Worm (Caenorhabditis elegans) whole organism, young adult: ENCODE measurements around the gene stg-1.

ENCODE experiments used
- B0019.2 ChIP-seq: fragments of 200-800 bp; sonication (Bioruptor generic); conservative IDR thresholded peaks from 2 replicates; pipeline ENCODE4 v1.3.6; 2022; ENCODE audit warnings: missing genetic modification reagents, missing genetic modification characterization, missing compliant biosample characterization
- D2030.7 ChIP-seq: fragments of 200-800 bp; sonication (Bioruptor generic); IDR thresholded peaks from 2 replicates; pipeline ENCODE4 v1.3.6; 2022; ENCODE audit warnings: missing genetic modification reagents, missing genetic modification characterization, missing compliant biosample characterization
- Y53F4B.3 ChIP-seq: fragments of 200-800 bp; sonication (Bioruptor generic); IDR thresholded peaks from 2 replicates; pipeline ENCODE4 v1.3.6; 2022; ENCODE audit warnings: missing genetic modification reagents, missing genetic modification characterization, missing compliant biosample characterization
- akir-1 ChIP-seq: fragments of 200-800 bp; sonication (Bioruptor generic); optimal IDR thresholded peaks from 2 replicates; lab custom pipeline; 2018; ENCODE audit warnings: mild to moderate bottlenecking, missing genetic modification characterization, moderate library complexity, missing compliant biosample characterization
- ama-1 ChIP-seq, 3 experiments: fragments of 150-350 bp in 1 of 3; sonication (generic microtip) in 2 of 3; optimal IDR thresholded peaks; 2 replicates each; lab custom pipeline; 2014 to 2018; ENCODE audit warnings: missing biosample characterization in 2 of 3, missing genetic modification characterization in 2 of 3, missing genetic modification reagents in 2 of 3
- aptf-2 ChIP-seq: fragments of 200-800 bp; sonication (Bioruptor generic); conservative IDR thresholded peaks from 2 replicates; pipeline ENCODE4 v1.3.6; 2022; ENCODE audit warnings: missing genetic modification reagents, missing genetic modification characterization, missing compliant biosample characterization
- athp-1 ChIP-seq: sonication (generic microtip); optimal IDR thresholded peaks from 2 replicates; lab custom pipeline; 2017; ENCODE audit warnings: mild to moderate bottlenecking, missing genetic modification characterization, missing compliant biosample characterization
- bed-2 ChIP-seq: fragments of 200-800 bp; sonication (Bioruptor generic); IDR thresholded peaks from 2 replicates; pipeline ENCODE4 v1.3.6; 2022; ENCODE audit warnings: missing genetic modification reagents, missing genetic modification characterization, missing compliant biosample characterization
- cebp-1 ChIP-seq, 2 experiments: fragments of 200-800 bp in 1 of 2; sonication (Bioruptor generic) in 1 of 2; sonication (generic microtip) in 1 of 2; IDR thresholded peaks in 1 of 2; optimal IDR thresholded peaks in 1 of 2; 2 replicates each; pipeline versions ENCODE4 v1.3.6 to Lab custom; 2017 to 2022; ENCODE audit warnings: missing compliant biosample characterization in 2 of 2, missing genetic modification characterization in 2 of 2, mild to moderate bottlenecking in 1 of 2, missing genetic modification reagents in 1 of 2, moderate library complexity in 1 of 2
- ceh-27 ChIP-seq: fragments of 200-800 bp; sonication (Bioruptor generic); optimal IDR thresholded peaks from 2 replicates; lab custom pipeline; 2018; ENCODE audit warnings: mild to moderate bottlenecking, missing genetic modification characterization, moderate library complexity, missing compliant biosample characterization
- die-1 ChIP-seq: sonication (generic microtip); optimal IDR thresholded peaks from 2 replicates; lab custom pipeline; 2016; ENCODE audit warnings: missing genotype, mild to moderate bottlenecking, missing genetic modification characterization, missing compliant biosample characterization
- dox-1 ChIP-seq: fragments of 200-800 bp; sonication (Bioruptor generic); IDR thresholded peaks from 2 replicates; pipeline ENCODE4 v1.3.6; 2022; ENCODE audit warnings: missing genetic modification reagents, missing genetic modification characterization, missing compliant biosample characterization
- dpff-1 ChIP-seq: sonication (generic microtip); optimal IDR thresholded peaks from 2 replicates; lab custom pipeline; 2017; ENCODE audit warnings: mild to moderate bottlenecking, missing genetic modification characterization, missing compliant biosample characterization
- efl-1 ChIP-seq: fragments of 150-350 bp; optimal IDR thresholded peaks from 2 replicates; lab custom pipeline; 2014; ENCODE audit warnings: missing biosample characterization, missing genetic modification reagents, missing genetic modification characterization
- ets-4 ChIP-seq: fragments of 200-800 bp; sonication (Bioruptor generic); optimal IDR thresholded peaks from 2 replicates; lab custom pipeline; 2018; ENCODE audit warnings: mild to moderate bottlenecking, missing genetic modification characterization, missing compliant biosample characterization
- fkh-3 ChIP-seq: sonication (generic microtip); optimal IDR thresholded peaks from 2 replicates; lab custom pipeline; 2016; ENCODE audit warnings: mild to moderate bottlenecking, missing genetic modification characterization, missing compliant biosample characterization
- hlh-12 ChIP-seq: sonication (generic microtip); optimal IDR thresholded peaks from 2 replicates; lab custom pipeline; 2016; ENCODE audit warnings: missing genetic modification characterization, missing compliant biosample characterization
- hlh-26 ChIP-seq: fragments of 200-800 bp; sonication (Bioruptor generic); conservative IDR thresholded peaks from 2 replicates; pipeline ENCODE4 v1.3.6; 2022; ENCODE audit warnings: missing genetic modification reagents, missing genetic modification characterization, missing compliant biosample characterization
- hmg-1.2 ChIP-seq: fragments of 200-800 bp; sonication (Bioruptor generic); IDR thresholded peaks from 2 replicates; pipeline ENCODE4 v1.3.6; 2022; ENCODE audit warnings: missing genetic modification reagents, missing genetic modification characterization, missing compliant biosample characterization
- let-607 ChIP-seq, 2 experiments: fragments of 200-800 bp in 1 of 2; sonication (Bioruptor generic) in 1 of 2; sonication (generic microtip) in 1 of 2; optimal IDR thresholded peaks; 2 replicates each; lab custom pipeline; 2016 to 2018; ENCODE audit warnings: mild to moderate bottlenecking in 2 of 2, missing compliant biosample characterization in 2 of 2, missing genetic modification characterization in 2 of 2, moderate library complexity in 2 of 2, missing genotype in 1 of 2
- lin-26 ChIP-seq: fragments of 200-800 bp; sonication (Bioruptor generic); IDR thresholded peaks from 2 replicates; pipeline ENCODE4 v1.3.6; 2022; ENCODE audit warnings: missing genetic modification reagents, missing genetic modification characterization, missing compliant biosample characterization
- lir-1 ChIP-seq: fragments of 200-800 bp; sonication (Bioruptor generic); conservative IDR thresholded peaks from 2 replicates; pipeline ENCODE4 v1.3.6; 2022; ENCODE audit warnings: missing genetic modification reagents, missing genetic modification characterization, missing compliant biosample characterization
- madf-3 ChIP-seq: fragments of 200-800 bp; sonication (Bioruptor generic); IDR thresholded peaks from 2 replicates; pipeline ENCODE4 v1.3.6; 2022; ENCODE audit warnings: missing genetic modification reagents, missing genetic modification characterization, missing compliant biosample characterization
- madf-8 ChIP-seq: fragments of 200-800 bp; sonication (Bioruptor generic); conservative IDR thresholded peaks from 2 replicates; pipeline ENCODE4 v1.3.6; 2022; ENCODE audit warnings: missing genetic modification reagents, missing genetic modification characterization, missing compliant biosample characterization
- nfyb-1 ChIP-seq: fragments of 200-800 bp; sonication (Bioruptor generic); IDR thresholded peaks from 2 replicates; pipeline ENCODE4 v1.3.6; 2022; ENCODE audit warnings: missing genetic modification reagents, missing genetic modification characterization, missing compliant biosample characterization
- nhr-90 ChIP-seq: sonication (generic microtip); optimal IDR thresholded peaks from 2 replicates; lab custom pipeline; 2016; ENCODE audit warnings: missing genotype, mild to moderate bottlenecking, missing genetic modification characterization, missing compliant biosample characterization
- pbrm-1 ChIP-seq: fragments of 200-800 bp; sonication (Bioruptor generic); IDR thresholded peaks from 2 replicates; pipeline ENCODE4 v1.3.6; 2022; ENCODE audit warnings: missing genetic modification reagents, missing genetic modification characterization, missing compliant biosample characterization
- rcor-1 ChIP-seq: fragments of 200-800 bp; sonication (Bioruptor generic); IDR thresholded peaks from 2 replicates; pipeline ENCODE4 v1.3.6; 2022; ENCODE audit warnings: missing genetic modification reagents, missing genetic modification characterization, missing compliant biosample characterization
- repo-1 ChIP-seq: sonication (generic microtip); optimal IDR thresholded peaks from 2 replicates; lab custom pipeline; 2017; ENCODE audit warnings: mild to moderate bottlenecking, missing genetic modification characterization, missing compliant biosample characterization
- sea-2 ChIP-seq: fragments of 200-800 bp; sonication (Bioruptor generic); IDR thresholded peaks from 2 replicates; pipeline ENCODE4 v1.3.6; 2022; ENCODE audit warnings: missing genetic modification characterization, missing compliant biosample characterization
- snpc-1.1 ChIP-seq: sonication (generic microtip); optimal IDR thresholded peaks from 2 replicates; lab custom pipeline; 2017; ENCODE audit warnings: missing genetic modification characterization, mild to moderate bottlenecking, missing compliant biosample characterization, antibody characterized with exemption, moderate library complexity, missing genotype, missing genetic modification reagents; ENCODE audit not compliant: insufficient read depth
- snpc-1.3 ChIP-seq: sonication (generic microtip); optimal IDR thresholded peaks from 2 replicates; lab custom pipeline; 2017; ENCODE audit warnings: missing genetic modification characterization, mild to moderate bottlenecking, missing compliant biosample characterization, antibody characterized with exemption, moderate library complexity, missing genotype, missing genetic modification reagents; ENCODE audit not compliant: insufficient read depth
- snpc-4 ChIP-seq, 5 experiments: fragments of 150-350 bp in 1 of 5; sonication (generic microtip) in 4 of 5; optimal IDR thresholded peaks; 2 replicates each; lab custom pipeline; 2014 to 2018; ENCODE audit warnings: missing genetic modification characterization in 5 of 5, missing biosample characterization in 3 of 5, antibody characterized with exemption in 2 of 5, mild to moderate bottlenecking in 2 of 5, missing compliant biosample characterization in 2 of 5, missing genotype in 2 of 5, moderate library complexity in 2 of 5, missing genetic modification reagents in 1 of 5
- sptf-2 ChIP-seq: fragments of 200-800 bp; sonication (Bioruptor generic); optimal IDR thresholded peaks from 2 replicates; lab custom pipeline; 2018; ENCODE audit warnings: mild to moderate bottlenecking, missing genetic modification characterization, missing compliant biosample characterization
- tbx-9 ChIP-seq: sonication (generic microtip); optimal IDR thresholded peaks from 2 replicates; lab custom pipeline; 2016; ENCODE audit warnings: borderline replicate concordance, missing genetic modification characterization, inconsistent platforms, missing compliant biosample characterization
- xnd-1 ChIP-seq: sonication (generic microtip); optimal IDR thresholded peaks from 2 replicates; lab custom pipeline; 2016; ENCODE audit warnings: missing genotype, missing genetic modification reagents, missing genetic modification characterization, missing compliant biosample characterization
- zim-3 ChIP-seq: sonication (generic microtip); optimal IDR thresholded peaks from 2 replicates; lab custom pipeline; 2017; ENCODE audit warnings: mild to moderate bottlenecking, missing genetic modification characterization, moderate library complexity, missing compliant biosample characterization

stg-1 gene

ce11 chrII:10073986-10074385 lies 13.5 kb upstream of the stg-1 start:
- no peak for TF ChIP-seq B0019.2 (GFP tag; lab: Robert Waterston, UW)
- TF ChIP-seq sea-2 (GFP tag; lab: Robert Waterston, UW): no peak
- TF ChIP-seq nfyb-1 (GFP tag; lab: Robert Waterston, UW): no peak
- no peak for TF ChIP-seq lin-26 (GFP tag; lab: Robert Waterston, UW)
- TF ChIP-seq madf-8: no peak
- TF ChIP-seq Y53F4B.3 (GFP tag; lab: Robert Waterston, UW): no peak
- no peak for TF ChIP-seq pbrm-1
- TF ChIP-seq madf-3 (GFP tag; lab: Robert Waterston, UW): no peak

ce11 chrII:10067817-10068216 lies 7.4 kb upstream of the stg-1 start, which contains the start of gene die-1:
Gene die-1 (minus strand): TSS chrII:10067917.
- TF ChIP-seq dox-1 (GFP tag; lab: Robert Waterston, UW) (no peak), nhr-90 (tag; lab: Kevin White, UChicago) (no peak), tbx-9 (tag; lab: Kevin White, UChicago) (no peak), rcor-1 (GFP tag; lab: Robert Waterston, UW) (no peak), snpc-4 (GFP tag; optimal IDR thresholded peaks at IDR 0.05; lab: Kevin White, UChicago) (no peak), snpc-4 (tag; optimal IDR thresholded peaks at IDR 0.05; lab: Kevin White, UChicago) (no peak), snpc-1.3 (tag; lab: Kevin White, UChicago) (no peak), fkh-3 (tag; lab: Kevin White, UChicago) (no peak), nfyb-1 (GFP tag; lab: Robert Waterston, UW) (no peak), die-1 (tag; lab: Kevin White, UChicago) (no peak), B0019.2 (GFP tag; lab: Robert Waterston, UW) (no peak), lir-1 (no peak), snpc-1.1 (tag; lab: Kevin White, UChicago) (no peak), zim-3 (tag; lab: Kevin White, UChicago) (no peak), xnd-1 (tag; lab: Kevin White, UChicago) (no peak), sptf-2 (GFP tag; lab: Kevin White, UChicago) (no peak), akir-1 (no peak)
- TF ChIP-seq, all 124 proteins: peak for 0

DNA sequence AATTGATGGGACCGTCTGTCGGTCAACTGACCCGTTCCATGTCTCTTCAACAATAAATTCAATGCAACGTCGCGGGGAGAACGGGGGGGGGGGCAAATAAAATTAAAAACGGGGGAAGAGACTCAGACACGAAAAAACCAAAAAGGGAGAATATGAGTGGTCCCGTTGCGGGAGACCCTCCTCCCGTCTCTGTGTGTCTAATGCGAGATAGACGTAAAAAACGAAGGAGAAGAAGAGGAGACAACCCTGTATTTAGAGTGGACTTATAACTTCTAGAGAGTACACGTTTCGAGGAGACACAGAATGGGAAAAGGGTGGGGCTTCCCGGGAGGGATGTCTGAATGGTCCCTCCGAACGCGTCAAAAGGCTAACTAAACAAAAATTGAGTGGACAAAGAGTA lies 5.0 kb upstream of the stg-1 start:
- TF ChIP-seq hlh-12 (tag; lab: Kevin White, UChicago) (no peak), aptf-2 (GFP tag; lab: Robert Waterston, UW) (peak; percentile 94), efl-1 (GFP tag; lab: Kevin White, UChicago) (peak; percentile 30), hmg-1.2 (peak; percentile 56), ceh-27 (no peak)

DNA sequence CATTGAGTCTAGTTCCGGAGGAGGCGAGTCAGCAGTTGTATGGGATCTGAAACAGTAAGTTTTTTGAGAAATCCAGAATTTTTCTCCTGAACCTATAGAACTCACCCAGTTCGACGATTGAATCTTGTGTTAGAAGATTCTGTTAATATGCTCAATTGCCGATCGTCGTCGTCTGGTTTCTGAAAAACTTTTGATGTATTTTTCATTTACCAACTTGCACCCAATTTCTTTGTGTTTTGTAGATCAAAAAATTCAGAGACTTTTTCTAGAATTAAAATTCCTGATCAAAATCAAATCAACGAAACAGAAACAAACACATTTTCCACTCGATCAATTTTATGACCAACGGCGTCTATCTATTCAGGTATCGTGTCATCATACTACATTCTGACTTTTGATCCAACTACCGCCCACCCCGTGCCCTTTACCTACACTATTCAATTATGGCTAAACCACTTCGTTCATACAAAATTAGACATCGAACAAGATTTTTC lies 3.9 kb downstream of the stg-1 start, which contains the start of gene C18D1.2:
TSS of gene C18D1.2 (plus strand) at position 444 of the 494 bp plus-strand sequence.
- TF ChIP-seq madf-8: no peak
- TF ChIP-seq bed-2 (GFP tag; lab: Robert Waterston, UW): no peak
- TF ChIP-seq ama-1 (optimal IDR thresholded peaks at IDR 0.05; lab: Kevin White, UChicago): no peak
- no peak for TF ChIP-seq ama-1 (GFP tag; optimal IDR thresholded peaks at IDR 0.05; lab: Kevin White, UChicago)
- no peak for TF ChIP-seq hlh-12 (tag; lab: Kevin White, UChicago)
- TF ChIP-seq cebp-1 (GFP tag; IDR thresholded peaks at IDR 0.05; lab: Robert Waterston, UW): no peak
- TF ChIP-seq cebp-1 (tag; optimal IDR thresholded peaks at IDR 0.05; lab: Kevin White, UChicago): no peak
- no peak for TF ChIP-seq ets-4 (GFP tag; lab: Kevin White, UChicago)
- TF ChIP-seq let-607 (tag; optimal IDR thresholded peaks at IDR 0.05; lab: Kevin White, UChicago): no peak
- TF ChIP-seq repo-1 (tag; lab: Kevin White, UChicago): no peak
- TF ChIP-seq hlh-26 (GFP tag; lab: Robert Waterston, UW): no peak
- no peak for TF ChIP-seq D2030.7 (GFP tag; lab: Robert Waterston, UW)
- no peak for TF ChIP-seq athp-1 (tag; lab: Kevin White, UChicago)
- no peak for TF ChIP-seq dpff-1 (tag; lab: Kevin White, UChicago)
- TF ChIP-seq ceh-27: no peak
